Fruit fly (Drosophila melanogaster) Kc167 (cell line): ENCODE data around the gene CG5707.

Experiments
- Myc ChIP-seq: fragments of >200 bp; optimal IDR thresholded peaks from 2 replicates; lab custom pipeline; 2017; ENCODE audit warnings: missing external identifiers
- Sin3A ChIP-seq: fragments of >200 bp; optimal IDR thresholded peaks from 2 replicates; lab custom pipeline; 2018; ENCODE audit warnings: missing external identifiers
- h ChIP-seq: fragments of >200 bp; optimal IDR thresholded peaks from 3 replicates; lab custom pipeline; 2018; ENCODE audit warnings: missing external identifiers
- insv ChIP-seq: fragments of >200 bp; optimal IDR thresholded peaks from 3 replicates; lab custom pipeline; 2018; ENCODE audit warnings: missing external identifiers
- psq ChIP-seq: fragments of >200 bp; optimal IDR thresholded peaks from 2 replicates; lab custom pipeline; 2017; ENCODE audit warnings: missing external identifiers
- ttk ChIP-seq: sonication (Bioruptor generic); optimal IDR thresholded peaks from 2 replicates; lab custom pipeline; 2017; ENCODE audit warnings: missing external identifiers

CG5707 gene

DNA sequence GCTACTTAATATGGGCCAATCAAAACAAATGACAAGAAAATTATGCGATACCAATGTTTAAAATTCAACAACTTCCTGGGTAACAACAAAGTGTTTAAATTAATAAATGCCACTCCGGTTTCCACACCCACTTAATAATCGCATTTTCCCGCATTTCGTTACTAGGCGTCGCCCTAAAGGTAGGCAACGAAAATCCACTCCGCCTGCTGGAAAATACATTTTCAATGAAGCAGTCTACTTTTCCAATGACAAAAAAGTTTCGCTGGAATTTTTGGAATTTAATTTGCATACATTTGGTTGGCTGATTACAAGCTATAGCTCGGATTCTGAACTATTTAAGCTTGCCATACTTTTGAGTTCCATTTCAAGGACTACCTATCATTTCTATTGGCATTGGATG lies 25.2 kb downstream of the CG5707 start:
- TF ChIP-seq insv (lab: Kevin White, UChicago) (no peak), Sin3A (lab: Kevin White, UChicago) (no peak), ttk (no peak)

dm6 chr3L:2164805-2165204 lies 27.2 kb downstream of the CG5707 start:
- TF ChIP-seq psq (lab: Kevin White, UChicago) (no peak), h (lab: Kevin White, UChicago) (no peak), ttk (no peak), insv (lab: Kevin White, UChicago) (no peak), Myc (no peak), Sin3A (lab: Kevin White, UChicago) (no peak)

dm6 chr3L:2164031-2164537 lies 27.9 kb downstream of the CG5707 start:
- TF ChIP-seq Myc = no peak
- TF ChIP-seq ttk = no peak
- TF ChIP-seq Sin3A (lab: Kevin White, UChicago) = no peak
- TF ChIP-seq insv (lab: Kevin White, UChicago) = no peak
- no peak for TF ChIP-seq psq (lab: Kevin White, UChicago)
- no peak for TF ChIP-seq h (lab: Kevin White, UChicago)

dm6 chr3L:2163608-2164007 lies 28.4 kb downstream of the CG5707 start, which contains the start of gene CG15822:
CG15822 (minus strand) TSS chr3L:2163863.
- TF ChIP-seq ttk (no peak), Sin3A (lab: Kevin White, UChicago) (no peak), insv (lab: Kevin White, UChicago) (no peak), h (lab: Kevin White, UChicago) (no peak), psq (lab: Kevin White, UChicago) (no peak), Myc (no peak)

DNA sequence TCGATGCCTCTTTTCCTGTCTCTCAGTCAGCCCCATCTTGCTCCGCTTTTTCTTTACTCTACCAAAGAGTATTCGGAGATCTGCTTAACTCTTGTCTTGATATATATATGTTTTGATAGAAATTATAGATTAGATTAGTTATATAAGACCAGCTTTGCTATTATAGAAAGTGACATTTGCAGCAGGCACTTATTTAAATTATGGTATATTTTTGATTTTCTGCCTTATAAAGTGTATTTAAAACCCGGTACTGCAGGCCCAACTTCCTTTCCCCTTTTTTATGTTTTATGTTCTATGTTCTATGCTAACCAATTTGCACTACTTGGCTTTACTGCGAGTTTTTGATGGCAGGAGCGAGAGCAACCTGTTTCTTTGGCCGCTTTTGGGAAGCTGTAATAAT lies 29.4 kb downstream of the CG5707 start:
- TF ChIP-seq Myc = no peak

DNA sequence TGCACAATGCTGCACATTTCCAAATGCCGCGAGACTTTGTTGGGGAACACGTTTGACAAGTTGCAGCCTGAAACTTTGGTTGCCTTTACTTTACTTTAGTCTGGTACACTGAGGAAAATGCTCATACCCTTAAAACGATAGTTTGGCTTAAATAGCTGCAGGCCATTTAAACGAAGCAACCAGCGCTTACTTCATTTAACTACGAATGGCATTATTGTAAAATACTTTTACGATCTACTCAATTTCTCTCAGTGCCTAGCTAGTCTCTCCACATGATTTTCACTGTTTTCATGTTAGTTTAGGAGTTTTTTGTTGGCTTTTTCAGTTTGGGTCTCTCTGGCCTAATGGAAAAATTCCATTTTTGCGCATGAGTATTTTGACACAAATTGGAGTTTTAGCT lies 30.0 kb downstream of the CG5707 start:
- no peak for TF ChIP-seq psq (lab: Kevin White, UChicago)
- no peak for TF ChIP-seq Myc
- no peak for TF ChIP-seq Sin3A (lab: Kevin White, UChicago)
- TF ChIP-seq insv (lab: Kevin White, UChicago) = no peak
- no peak for TF ChIP-seq ttk
- TF ChIP-seq h (lab: Kevin White, UChicago) = no peak

DNA sequence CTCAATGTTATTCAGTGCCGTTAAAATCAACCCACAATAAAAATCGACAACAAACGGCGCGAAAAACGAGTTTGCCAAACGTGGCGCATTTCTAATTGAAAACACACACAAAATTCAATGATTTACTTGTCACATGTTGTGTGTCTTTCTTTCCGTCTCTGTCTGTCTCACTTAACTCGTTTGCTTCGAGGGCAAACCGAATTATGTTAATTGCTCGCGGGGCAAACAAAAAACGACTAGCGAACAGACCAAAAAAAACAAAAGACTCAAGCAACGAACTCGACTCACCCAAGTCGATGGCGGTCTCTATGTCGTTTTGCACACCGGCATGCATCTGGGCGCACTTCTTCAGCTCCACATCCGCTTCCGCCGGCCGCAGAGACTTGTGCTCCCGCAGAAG lies 32.2 kb downstream of the CG5707 start:
- no peak for TF ChIP-seq Sin3A (lab: Kevin White, UChicago)
- TF ChIP-seq Myc = no peak
- TF ChIP-seq psq (lab: Kevin White, UChicago) = no peak
- TF ChIP-seq h (lab: Kevin White, UChicago) = no peak
- no peak for TF ChIP-seq ttk
- no peak for TF ChIP-seq insv (lab: Kevin White, UChicago)

DNA sequence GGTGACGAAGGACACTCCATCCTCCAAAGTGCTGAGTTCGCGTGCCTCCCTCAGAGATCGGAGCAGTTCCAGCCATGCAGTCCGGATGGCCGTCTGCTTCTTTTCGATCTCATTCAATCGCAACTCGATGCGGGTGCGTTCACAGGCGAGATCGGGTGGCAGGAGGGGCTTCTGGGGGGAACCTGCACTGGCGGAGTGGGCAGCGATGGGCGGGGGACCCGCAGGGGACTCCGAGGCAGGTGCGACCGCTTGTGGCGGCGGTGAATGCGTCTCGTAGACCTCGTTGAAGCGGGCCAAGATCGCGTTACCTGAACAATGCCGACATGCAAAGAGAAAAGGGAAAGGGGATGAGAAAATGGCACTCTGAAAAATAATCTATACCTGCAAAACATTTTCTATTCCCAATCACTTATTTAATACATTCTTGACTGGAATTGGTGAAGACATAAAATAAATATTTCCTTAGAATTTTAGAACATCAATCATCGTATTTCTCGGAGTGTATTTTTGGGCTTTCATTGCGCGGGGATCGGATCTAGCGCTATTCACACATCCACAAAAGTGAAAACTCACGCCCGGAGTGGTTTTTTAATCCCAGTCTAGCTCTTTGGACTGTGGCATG lies 33.2 kb downstream of the CG5707 start:
- no peak for TF ChIP-seq psq (lab: Kevin White, UChicago)
- no peak for TF ChIP-seq ttk
- TF ChIP-seq insv (lab: Kevin White, UChicago) = no peak
- no peak for TF ChIP-seq Sin3A (lab: Kevin White, UChicago)
- TF ChIP-seq h (lab: Kevin White, UChicago) = no peak
- TF ChIP-seq Myc = no peak

dm6 chr3L:2157427-2157931 lies 34.5 kb downstream of the CG5707 start:
- TF ChIP-seq h (lab: Kevin White, UChicago) (no peak), psq (lab: Kevin White, UChicago) (no peak), Sin3A (lab: Kevin White, UChicago) (no peak), insv (lab: Kevin White, UChicago) (no peak), ttk (no peak), Myc (no peak)

dm6 chr3L:2152730-2153129 lies 39.3 kb downstream of the CG5707 start:
- no peak for TF ChIP-seq insv (lab: Kevin White, UChicago)

DNA sequence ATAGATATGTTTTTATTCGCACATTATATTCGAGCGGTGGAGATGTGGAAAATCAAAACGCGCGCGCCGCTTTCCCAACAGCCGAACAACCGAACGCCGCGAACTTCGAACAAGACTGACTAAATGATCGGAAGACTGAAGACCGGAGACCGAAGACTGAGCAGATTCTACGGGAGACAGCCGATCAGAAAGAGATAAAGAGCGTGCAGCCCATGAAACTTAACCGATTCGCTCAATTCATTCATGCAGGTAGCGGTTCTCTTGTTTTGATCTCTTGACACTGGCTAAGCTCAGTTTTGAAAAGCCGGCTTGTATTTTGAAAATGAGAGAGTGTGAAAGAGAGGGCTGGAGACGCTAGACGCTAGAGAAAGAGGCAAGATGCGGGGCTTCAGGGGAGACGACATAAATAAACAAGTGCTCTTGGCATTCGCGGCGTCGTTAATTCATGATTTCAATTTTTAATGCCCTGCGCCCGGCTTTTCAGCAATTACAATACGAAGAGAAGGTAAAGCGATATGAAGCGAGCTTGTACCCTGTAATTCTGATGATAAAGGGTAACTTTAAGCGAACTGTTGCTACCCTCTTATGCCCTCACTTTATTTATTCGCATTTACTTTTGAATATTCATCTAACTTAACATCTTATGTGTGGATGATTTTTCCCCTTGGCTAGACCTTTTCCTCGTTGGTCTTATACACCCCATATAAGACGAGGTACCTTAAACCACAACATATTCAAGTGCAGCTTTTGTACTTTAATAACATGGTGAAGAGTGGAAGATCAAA lies 40.2 kb downstream of the CG5707 start, which contains the start of gene zormin:
Gene zormin, minus strand, starts transcription at position 113 of the 785 bp plus-strand sequence.
- TF ChIP-seq Myc (no peak), Sin3A (lab: Kevin White, UChicago) (no peak), h (lab: Kevin White, UChicago) (no peak), insv (lab: Kevin White, UChicago) (no peak), psq (lab: Kevin White, UChicago) (no peak), ttk (no peak)

- no peak for TF ChIP-seq insv (lab: Kevin White, UChicago)
- TF ChIP-seq Sin3A (lab: Kevin White, UChicago) = no peak
- TF ChIP-seq h (lab: Kevin White, UChicago) = no peak
- no peak for TF ChIP-seq ttk
- TF ChIP-seq Myc = no peak
- TF ChIP-seq psq (lab: Kevin White, UChicago) = no peak
These were observed 42.4 kb downstream of the CG5707 start for dm6 chr3L:2149664-2150063.
